Worm (Caenorhabditis elegans) whole organism, young adult: ENCODE results near the gene rpl-38.

ENCODE experiments used
- Y67H2A.10 ChIP-seq: fragments of 200-800 bp; sonication (Bioruptor generic); conservative IDR thresholded peaks from 2 replicates; pipeline ENCODE4 v1.3.6; 2022; ENCODE audit warnings: missing genetic modification reagents, missing genetic modification characterization, missing compliant biosample characterization
- cebp-1 ChIP-seq, 2 experiments: fragments of 200-800 bp in 1 of 2; sonication (Bioruptor generic) in 1 of 2; sonication (generic microtip) in 1 of 2; IDR thresholded peaks in 1 of 2; optimal IDR thresholded peaks in 1 of 2; 2 replicates each; pipeline versions ENCODE4 v1.3.6 to Lab custom; 2017 to 2022; ENCODE audit warnings: missing compliant biosample characterization in 2 of 2, missing genetic modification characterization in 2 of 2, mild to moderate bottlenecking in 1 of 2, missing genetic modification reagents in 1 of 2, moderate library complexity in 1 of 2
- lag-1 ChIP-seq: fragments of 200-800 bp; sonication (Bioruptor generic); IDR thresholded peaks from 2 replicates; pipeline ENCODE4 v1.3.6; 2022; ENCODE audit warnings: missing genetic modification reagents, missing genetic modification characterization, missing compliant biosample characterization

DNA sequence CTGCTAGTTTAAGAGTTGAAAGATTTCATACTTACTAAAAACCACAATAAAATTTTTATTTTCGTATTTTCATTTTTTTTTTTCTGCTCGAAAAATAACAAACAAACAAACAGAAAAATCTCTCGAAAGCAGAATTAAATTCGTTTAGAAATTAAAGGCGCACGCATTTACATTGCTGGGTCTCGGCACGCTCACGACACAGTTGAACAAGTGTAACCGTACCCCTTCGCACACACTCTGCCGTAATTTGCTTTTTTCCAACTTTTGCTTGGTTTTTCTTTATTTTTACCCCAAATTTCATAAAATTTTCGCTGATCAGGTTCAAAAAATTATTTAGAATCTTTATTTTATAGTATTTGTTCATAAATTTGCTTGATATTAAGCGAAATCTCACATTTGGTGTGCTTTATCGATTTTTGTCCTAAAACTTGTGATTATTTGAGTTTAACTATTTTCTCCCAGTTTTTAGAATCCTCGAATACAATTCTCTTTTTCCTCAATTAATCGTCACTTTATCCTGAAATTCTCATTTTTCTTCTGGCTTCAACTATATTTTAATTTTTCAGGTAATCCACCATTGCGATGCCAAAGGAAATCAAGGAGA, at the start of gene rpl-38:
- no peak for TF ChIP-seq lag-1
- TF ChIP-seq Y67H2A.10 (GFP tag; lab: Robert Waterston, UW) = no peak
- no peak for TF ChIP-seq cebp-1 (GFP tag; IDR thresholded peaks at IDR 0.05; lab: Robert Waterston, UW)
- peak; percentile 64 for TF ChIP-seq cebp-1 (tag; optimal IDR thresholded peaks at IDR 0.05; lab: Kevin White, UChicago)
